Worm (Caenorhabditis elegans): ENCODE results near the gene F08H9.2.

- no peak for TF ChIP-seq ama-1 (optimal IDR thresholded peaks at IDR 0.05)
- TF ChIP-seq unc-62 (GFP tag; optimal IDR thresholded peaks at IDR 0.05) = no peak
- TF ChIP-seq mdl-1 (tag; optimal IDR thresholded peaks at IDR 0.05) = no peak
- no peak for TF ChIP-seq nhr-25 (tag; optimal IDR thresholded peaks at IDR 0.05)
- TF ChIP-seq skn-1 (tag; optimal IDR thresholded peaks at IDR 0.05) = peak; percentile 47
- TF ChIP-seq ceh-16 (tag; optimal IDR thresholded peaks at IDR 0.05) = no peak
- TF ChIP-seq nhr-77 (tag; optimal IDR thresholded peaks at IDR 0.05) = no peak
- no peak for TF ChIP-seq snpc-4 (tag; optimal IDR thresholded peaks at IDR 0.05)
- no peak for TF ChIP-seq lin-13 (GFP tag; optimal IDR thresholded peaks at IDR 0.05)
- no peak for TF ChIP-seq egl-27 (tag; optimal IDR thresholded peaks at IDR 0.05)
Measured at ce11 chrV:14503065-14503464, 42.6 kb downstream of the F08H9.2 start.

Measured in whole organism, L2 larva.